Fruit fly (Drosophila melanogaster) Kc167 (cell line): ENCODE results near the gene eIF2Balpha.

Experiments
- Myc ChIP-seq: fragments of >200 bp; optimal IDR thresholded peaks from 2 replicates; lab custom pipeline; 2017; ENCODE audit warnings: missing external identifiers
- Sin3A ChIP-seq: fragments of >200 bp; optimal IDR thresholded peaks from 2 replicates; lab custom pipeline; 2018; ENCODE audit warnings: missing external identifiers
- h ChIP-seq: fragments of >200 bp; optimal IDR thresholded peaks from 3 replicates; lab custom pipeline; 2018; ENCODE audit warnings: missing external identifiers
- insv ChIP-seq: fragments of >200 bp; optimal IDR thresholded peaks from 3 replicates; lab custom pipeline; 2018; ENCODE audit warnings: missing external identifiers
- psq ChIP-seq: fragments of >200 bp; optimal IDR thresholded peaks from 2 replicates; lab custom pipeline; 2017; ENCODE audit warnings: missing external identifiers
- ttk ChIP-seq: sonication (Bioruptor generic); optimal IDR thresholded peaks from 2 replicates; lab custom pipeline; 2017; ENCODE audit warnings: missing external identifiers

eIF2Balpha gene

dm6 chr3R:29893030-29893429 is 42.7 kb downstream of the eIF2Balpha start:
- no peak for TF ChIP-seq psq (lab: Kevin White, UChicago)
- no peak for TF ChIP-seq h
- no peak for TF ChIP-seq ttk
- no peak for TF ChIP-seq Myc (lab: Kevin White, UChicago)
- no peak for TF ChIP-seq Sin3A (lab: Kevin White, UChicago)
- TF ChIP-seq insv, result no peak

dm6 chr3R:29891183-29891582 is 44.5 kb downstream of the eIF2Balpha start:
- TF ChIP-seq h (no peak), insv (no peak), Sin3A (lab: Kevin White, UChicago) (no peak), psq (lab: Kevin White, UChicago) (no peak), Myc (lab: Kevin White, UChicago) (no peak), ttk (no peak)
